Worm (Caenorhabditis elegans) whole organism, L4 larva: ENCODE measurements around the gene F54D5.7.
A peak's percentile ranks its signal among the peaks of the same experiment; 100 is the strongest.
"Not testable (repeated sequence)": the region's sequence is repeated elsewhere in the genome, so short reads cannot be mapped to it uniquely, and the experiment has no call there.

ENCODE experiments used
- F26F4.8 ChIP-seq: fragments of 200-800 bp; sonication (Bioruptor generic); conservative IDR thresholded peaks from 2 replicates; pipeline ENCODE4 v1.3.6; 2022; ENCODE audit warnings: missing genetic modification characterization, missing compliant biosample characterization
- F37D6.2 ChIP-seq: sonication (generic microtip); optimal IDR thresholded peaks from 2 replicates; lab custom pipeline; 2016; ENCODE audit warnings: mild to moderate bottlenecking, missing genetic modification characterization, missing compliant biosample characterization
- F49E8.2 ChIP-seq: sonication (generic microtip); optimal IDR thresholded peaks from 2 replicates; lab custom pipeline; 2016; ENCODE audit warnings: missing compliant biosample characterization, mild to moderate bottlenecking, missing genetic modification characterization, borderline replicate concordance
- Y105C5A.15 ChIP-seq: fragments of 200-800 bp; sonication (Bioruptor generic); IDR thresholded peaks from 2 replicates; pipeline ENCODE4 v1.3.6; 2022; ENCODE audit warnings: missing genetic modification characterization, missing compliant biosample characterization
- Y5F2A.4 ChIP-seq: fragments of 200-800 bp; sonication (Bioruptor generic); optimal IDR thresholded peaks from 2 replicates; lab custom pipeline; 2018; ENCODE audit warnings: mild to moderate bottlenecking, missing genetic modification characterization, missing compliant biosample characterization
- Y75B8A.6 ChIP-seq: fragments of 200-800 bp; sonication (Bioruptor generic); IDR thresholded peaks from 2 replicates; pipeline ENCODE4 v1.3.6; 2022; ENCODE audit warnings: missing genetic modification reagents, missing genetic modification characterization, missing compliant biosample characterization
- ZK546.5 ChIP-seq, 2 experiments: sonication (generic microtip); optimal IDR thresholded peaks; 2 replicates each; lab custom pipeline; 2017; ENCODE audit warnings: missing biosample characterization in 2 of 2, missing genetic modification characterization in 2 of 2
- aha-1 ChIP-seq: fragments of 150-350 bp; peaks from one replicate; lab custom pipeline; 2014; ENCODE audit warnings: missing biosample characterization, missing genetic modification characterization
- attf-4 ChIP-seq: sonication (generic microtip); optimal IDR thresholded peaks from 3 replicates; lab custom pipeline; 2017; ENCODE audit warnings: missing biosample characterization, missing genetic modification characterization
- ceh-28 ChIP-seq: fragments of 150-350 bp; optimal IDR thresholded peaks from 2 replicates; lab custom pipeline; 2014; ENCODE audit warnings: missing biosample characterization, missing genetic modification reagents, missing genetic modification characterization
- ceh-32 ChIP-seq: sonication (generic microtip); optimal IDR thresholded peaks from 2 replicates; lab custom pipeline; 2016; ENCODE audit warnings: mild to moderate bottlenecking, missing genetic modification characterization, missing compliant biosample characterization; ENCODE audit not compliant: poor library complexity
- ctbp-1 ChIP-seq: fragments of 200-800 bp; sonication (Bioruptor generic); IDR thresholded peaks from 2 replicates; pipeline ENCODE4 v1.3.6; 2022; ENCODE audit warnings: missing genetic modification reagents, missing genetic modification characterization, missing compliant biosample characterization
- dmd-6 ChIP-seq: fragments of 200-800 bp; sonication (Bioruptor generic); IDR thresholded peaks from 2 replicates; pipeline ENCODE4 v1.3.6; 2022; ENCODE audit warnings: missing genetic modification reagents, missing genetic modification characterization, missing compliant biosample characterization
- fos-1 ChIP-seq: fragments of 150-350 bp; optimal IDR thresholded peaks from 2 replicates; lab custom pipeline; 2014; ENCODE audit warnings: missing biosample characterization, missing genetic modification characterization
- hlh-30 ChIP-seq: sonication (generic microtip); optimal IDR thresholded peaks from 2 replicates; lab custom pipeline; 2017; ENCODE audit warnings: antibody characterized with exemption, mild to moderate bottlenecking, missing genetic modification characterization, missing compliant biosample characterization; ENCODE audit not compliant: insufficient read depth
- lim-7 ChIP-seq: fragments of 200-800 bp; sonication (Bioruptor generic); IDR thresholded peaks from 2 replicates; pipeline ENCODE4 v1.3.6; 2022; ENCODE audit warnings: missing genetic modification characterization, missing compliant biosample characterization
- lin-15B ChIP-seq: fragments of 150-350 bp; sonication (generic microtip); optimal IDR thresholded peaks from 3 replicates; lab custom pipeline; 2014; ENCODE audit warnings: missing biosample characterization, missing genetic modification characterization
- lsy-2 ChIP-seq, 2 experiments: fragments of 150-350 bp in 1 of 2; sonication (generic microtip) in 1 of 2; optimal IDR thresholded peaks; 2 replicates each; lab custom pipeline; 2014 to 2017; ENCODE audit warnings: missing biosample characterization in 2 of 2, missing genetic modification characterization in 2 of 2
- mdt-29 ChIP-seq: fragments of 200-800 bp; sonication (Bioruptor generic); IDR thresholded peaks from 2 replicates; pipeline ENCODE4 v1.3.6; 2022; ENCODE audit warnings: missing genetic modification reagents, missing genetic modification characterization, missing compliant biosample characterization
- nhr-11 ChIP-seq: fragments of 150-350 bp; optimal IDR thresholded peaks from 2 replicates; lab custom pipeline; 2014; ENCODE audit warnings: missing biosample characterization, missing genetic modification characterization
- nhr-25 ChIP-seq: sonication (generic microtip); optimal IDR thresholded peaks from 2 replicates; lab custom pipeline; 2017; ENCODE audit warnings: missing genetic modification characterization, mild to moderate bottlenecking, missing compliant biosample characterization, antibody characterized with exemption, moderate library complexity, borderline replicate concordance; ENCODE audit not compliant: insufficient read depth
- nhr-48 ChIP-seq: sonication (generic microtip); optimal IDR thresholded peaks from 2 replicates; lab custom pipeline; 2016; ENCODE audit warnings: mild to moderate bottlenecking, missing genetic modification characterization, missing compliant biosample characterization
- nhr-76 ChIP-seq: fragments of 150-350 bp; optimal IDR thresholded peaks from 2 replicates; lab custom pipeline; 2014; ENCODE audit warnings: missing biosample characterization, missing genetic modification characterization
- rbr-2 ChIP-seq: sonication (generic microtip); optimal IDR thresholded peaks from 2 replicates; lab custom pipeline; 2016; ENCODE audit warnings: missing genotype, missing genetic modification characterization, missing compliant biosample characterization
- sdz-12 ChIP-seq: fragments of 200-800 bp; sonication (Bioruptor generic); optimal IDR thresholded peaks from 2 replicates; lab custom pipeline; 2018; ENCODE audit warnings: mild to moderate bottlenecking, missing genetic modification characterization, missing compliant biosample characterization
- set-16 ChIP-seq: fragments of 200-800 bp; sonication (Bioruptor generic); IDR thresholded peaks from 2 replicates; pipeline ENCODE4 v1.3.6; 2022; ENCODE audit warnings: missing genetic modification reagents, missing genetic modification characterization, missing compliant biosample characterization
- spr-1 ChIP-seq: sonication (generic microtip); optimal IDR thresholded peaks from 2 replicates; lab custom pipeline; 2016; ENCODE audit warnings: mild to moderate bottlenecking, missing genetic modification characterization, missing compliant biosample characterization
- tag-97 ChIP-seq: fragments of 200-800 bp; sonication (Bioruptor generic); IDR thresholded peaks from 2 replicates; pipeline ENCODE4 v1.3.6; 2022; ENCODE audit warnings: missing genetic modification characterization, missing compliant biosample characterization
- unc-130 ChIP-seq: sonication (generic microtip); optimal IDR thresholded peaks from 2 replicates; lab custom pipeline; 2016; ENCODE audit warnings: missing genetic modification reagents, missing genetic modification characterization, missing compliant biosample characterization
- unc-39 ChIP-seq: sonication (generic microtip); optimal IDR thresholded peaks from 2 replicates; lab custom pipeline; 2017; ENCODE audit warnings: missing biosample characterization, missing genetic modification characterization
- vab-7 ChIP-seq: fragments of 200-800 bp; sonication (Bioruptor generic); IDR thresholded peaks from 2 replicates; pipeline ENCODE4 v1.3.6; 2022; ENCODE audit warnings: missing genetic modification reagents, missing genetic modification characterization, missing compliant biosample characterization
- zfp-3 ChIP-seq: fragments of 200-800 bp; sonication (Bioruptor generic); conservative IDR thresholded peaks from 2 replicates; pipeline ENCODE4 v1.3.6; 2022; ENCODE audit warnings: missing genetic modification reagents, missing genetic modification characterization, missing compliant biosample characterization
- zip-11 ChIP-seq: fragments of 200-800 bp; sonication (Bioruptor generic); IDR thresholded peaks from 2 replicates; pipeline ENCODE4 v1.3.6; 2022; ENCODE audit warnings: missing genetic modification characterization, missing compliant biosample characterization
- zip-2 ChIP-seq: fragments of 150-350 bp; optimal IDR thresholded peaks from 2 replicates; lab custom pipeline; 2014; ENCODE audit warnings: missing biosample characterization, missing genetic modification characterization

F54D5.7 gene

DNA sequence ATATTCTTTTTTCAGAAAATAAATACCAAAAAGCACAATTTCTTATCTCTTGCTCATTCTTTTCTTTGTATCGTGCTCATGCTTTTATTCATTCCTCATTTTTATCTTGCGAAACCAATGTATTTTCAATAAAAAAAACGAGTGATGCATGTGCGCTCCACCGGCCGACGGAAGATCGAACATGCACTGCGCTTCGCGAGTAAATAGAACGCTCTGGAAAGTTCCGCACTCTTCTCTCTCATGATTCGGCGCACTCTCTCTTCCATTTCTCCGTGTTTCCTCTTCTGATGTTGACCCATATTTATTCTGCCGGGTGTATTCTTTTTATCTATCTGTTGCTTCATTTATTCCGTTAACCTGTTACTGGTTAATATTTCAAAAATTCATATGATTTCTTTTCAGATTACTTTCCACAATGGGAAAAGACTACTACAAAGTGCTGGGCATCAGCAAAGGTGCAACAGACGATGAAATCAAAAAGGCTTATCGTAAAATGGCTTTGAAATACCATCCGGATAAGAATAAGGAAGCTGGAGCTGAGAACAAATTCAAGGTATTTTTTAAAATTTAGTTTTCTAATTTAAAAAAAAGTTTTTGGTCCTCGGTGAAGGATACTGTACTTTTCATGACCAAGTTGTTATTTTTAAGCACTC lies 1.9 kb upstream of the F54D5.7 start, which contains the start of gene dnj-13 (continued):
- TF ChIP-seq tag-97 (GFP tag; lab: Robert Waterston, UW), result peak; percentile 87; the same call in 1 of the 2 replicates
- peak; percentile 96 for TF ChIP-seq hlh-30 (tag; lab: Kevin White, UChicago)
- no peak for TF ChIP-seq lin-15B (tag; lab: Kevin White, UChicago)
- peak; percentile 95 for TF ChIP-seq sdz-12 (GFP tag; lab: Kevin White, UChicago)
- TF ChIP-seq F37D6.2, result peak; percentile 91
- peak; percentile 89 for TF ChIP-seq Y5F2A.4 (GFP tag; lab: Kevin White, UChicago)
- TF ChIP-seq unc-39 (tag; lab: Kevin White, UChicago), result no peak
- 0 out of 2 replicates have a peak, but pooled peaks have one; percentile 20 for TF ChIP-seq zip-11 (GFP tag; lab: Robert Waterston, UW)
- TF ChIP-seq, all 104 proteins: peak for 78

DNA sequence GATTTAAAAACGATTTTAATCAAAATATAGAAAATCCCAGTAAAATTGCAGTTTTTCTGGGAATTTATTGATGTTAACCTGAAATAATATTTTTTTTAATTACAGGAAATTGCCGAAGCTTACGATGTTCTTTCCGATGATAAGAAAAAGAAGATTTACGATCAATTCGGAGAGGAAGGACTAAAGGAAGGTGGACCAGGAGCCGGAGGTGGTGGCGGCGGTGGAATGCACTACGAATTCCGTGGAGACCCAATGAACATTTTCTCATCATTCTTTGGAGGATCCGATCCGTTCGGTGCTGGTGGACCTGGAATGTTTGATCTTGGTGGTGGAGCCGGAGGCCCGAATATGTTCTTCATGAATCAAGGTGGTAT lies 1.4 kb upstream of the F54D5.7 start:
- TF ChIP-seq F26F4.8 (no peak), aha-1 (tag; lab: Kevin White, UChicago) (peak; percentile 93), F49E8.2 (tag; lab: Kevin White, UChicago) (no peak), set-16 (peak; percentile 41), lim-7 (GFP tag; lab: Robert Waterston, UW) (0 out of 2 replicates have a peak, but pooled peaks have one; percentile 21), dmd-6 (GFP tag; lab: Robert Waterston, UW) (peak; percentile 15; the same call in 1 of the 2 replicates), unc-39 (tag; lab: Kevin White, UChicago) (no peak), nhr-76 (tag; lab: Kevin White, UChicago) (no peak)

DNA sequence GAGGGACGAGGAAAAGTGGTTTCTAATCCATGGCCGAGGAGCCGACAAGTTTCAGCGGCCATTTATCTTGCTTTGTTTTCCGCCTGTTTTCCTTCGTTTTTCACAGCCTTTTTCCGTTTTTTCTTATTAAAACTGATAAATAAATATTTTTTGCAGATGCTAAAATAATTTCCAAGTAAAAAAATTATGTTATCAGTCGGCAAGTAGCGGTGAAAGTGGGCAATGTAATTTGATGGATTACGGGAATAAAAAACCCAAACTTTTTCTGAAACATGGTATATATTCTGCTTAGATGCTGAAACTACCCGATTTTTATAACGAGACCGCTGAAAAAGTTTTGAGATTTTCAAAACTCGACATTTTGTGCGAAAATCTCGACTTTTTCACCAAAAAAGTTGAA lies 4.7 kb downstream of the F54D5.7 start, which contains the start of gene dhgd-1:
Gene dhgd-1 (minus strand): TSS at position 101 of the 400 bp plus-strand sequence.
- not testable (repeated sequence) for TF ChIP-seq nhr-48, attf-4, nhr-11 (tag; lab: Kevin White, UChicago)
- TF ChIP-seq, all 104 proteins: peak for 0; not testable (repeated sequence) for 104

DNA sequence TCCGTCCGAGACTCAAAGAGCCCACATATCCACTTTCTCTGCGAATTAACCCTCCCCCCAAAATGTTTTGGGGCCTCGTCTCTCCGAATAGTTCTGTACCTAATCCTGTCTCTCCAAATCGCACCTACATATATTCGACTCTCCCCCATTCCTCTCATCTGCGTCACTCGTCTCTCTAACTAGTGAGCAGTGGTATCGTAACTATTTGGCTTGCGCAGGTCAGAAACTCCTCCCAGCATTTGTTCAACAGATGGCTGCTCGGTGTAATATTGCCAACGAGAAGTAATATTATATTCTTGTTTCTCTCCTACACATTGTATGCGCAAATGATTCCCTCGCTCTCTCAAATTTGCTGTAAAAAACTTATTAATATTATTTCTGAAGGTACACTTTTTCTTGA lies 8.3 kb downstream of the F54D5.7 start, which contains the start of gene F54D5.24:
Gene F54D5.24 (plus strand): TSS at position 316 of the 400 bp plus-strand sequence.
- TF ChIP-seq ceh-32 (tag; lab: Kevin White, UChicago) (no peak), spr-1 (no peak), nhr-25 (no peak), tag-97 (GFP tag; lab: Robert Waterston, UW) (no peak), lim-7 (GFP tag; lab: Robert Waterston, UW) (no peak), mdt-29 (GFP tag; lab: Robert Waterston, UW) (no peak), Y105C5A.15 (no peak), fos-1 (tag; lab: Kevin White, UChicago) (no peak), ZK546.5 (tag; optimal IDR thresholded peaks at IDR 0.05; lab: Kevin White, UChicago) (no peak), zfp-3 (no peak), lsy-2 (tag; optimal IDR thresholded peaks at IDR 0.05; lab: Kevin White, UChicago) (no peak), rbr-2 (no peak), zip-2 (tag; lab: Kevin White, UChicago) (no peak), sdz-12 (GFP tag; lab: Kevin White, UChicago) (no peak), ctbp-1 (GFP tag; lab: Robert Waterston, UW) (no peak), Y75B8A.6 (no peak), unc-130 (GFP tag; lab: Kevin White, UChicago) (no peak), ceh-28 (tag; lab: Kevin White, UChicago) (no peak), vab-7 (GFP tag; lab: Robert Waterston, UW) (no peak)
